Fruit fly (Drosophila melanogaster): Measurements from ENCODE around the gene Ip259.
A peak's percentile ranks its signal among the peaks of the same experiment; 100 is the strongest.

Ip259 gene

DNA sequence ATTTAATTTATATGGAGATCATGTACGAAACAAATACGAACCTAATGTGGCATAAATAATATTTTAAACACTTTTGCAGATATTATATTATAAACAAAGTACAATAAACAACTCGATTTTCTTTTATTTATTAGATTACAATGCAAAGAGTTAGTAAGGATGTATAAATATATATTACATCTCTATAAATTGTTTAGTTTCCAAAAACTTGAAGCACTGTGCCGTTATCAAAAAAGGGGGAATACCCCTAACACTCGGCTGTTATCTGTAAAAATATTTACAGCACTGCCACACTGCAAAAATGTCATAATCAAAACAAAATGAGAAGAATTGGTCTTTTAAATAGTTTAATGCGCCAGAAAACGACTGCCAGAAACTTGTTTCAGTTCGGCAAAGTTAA lies 20.4 kb downstream of the Ip259 start, which contains the start of gene CG5188 (continued):
- TF ChIP-seq al (GFP tag; IDR thresholded peaks at IDR 0.05): 0 out of 2 replicates have a peak, but pooled peaks have one; percentile 31
- TF ChIP-seq HLH3B (GFP tag; IDR thresholded peaks at IDR 0.05): no peak
- TF ChIP-seq unpg (GFP tag; optimal IDR thresholded peaks at IDR 0.05): peak; percentile 54
- peak; percentile 42 for TF ChIP-seq dmrt11E (tag; optimal IDR thresholded peaks at IDR 0.05)
- TF ChIP-seq BEAF-32 (GFP tag; optimal IDR thresholded peaks at IDR 0.05): peak; percentile 12
- TF ChIP-seq ewg (GFP tag; optimal IDR thresholded peaks at IDR 0.05): no peak
- TF ChIP-seq sqz (GFP tag; optimal IDR thresholded peaks at IDR 0.05): no peak
- no peak for TF ChIP-seq Dip3 (GFP tag; optimal IDR thresholded peaks at IDR 0.05)
- TF ChIP-seq CG18599 (GFP tag; optimal IDR thresholded peaks at IDR 0.05): no peak
- TF ChIP-seq run (tag; optimal IDR thresholded peaks at IDR 0.05): no peak
- peak; percentile 11; the same call in 2 of the 3 replicates for TF ChIP-seq zen2 (GFP tag; IDR thresholded peaks at IDR 0.05; ENCODE audit: partially characterized antibody)
- no peak for TF ChIP-seq CG32772 (GFP tag; IDR thresholded peaks at IDR 0.05)
- peak; percentile 28 for TF ChIP-seq CG1603 (tag; optimal IDR thresholded peaks at IDR 0.05)
- no peak for TF ChIP-seq CG9817 (tag; optimal IDR thresholded peaks at IDR 0.05)
- TF ChIP-seq knrl (GFP tag; IDR thresholded peaks at IDR 0.05; ENCODE audit: partially characterized antibody): peak; percentile 20; the same call in 1 of the 3 replicates
- TF ChIP-seq tx (GFP tag; optimal IDR thresholded peaks at IDR 0.05): no peak
- no peak for TF ChIP-seq Tbp (GFP tag; optimal IDR thresholded peaks at IDR 0.05)
- TF ChIP-seq lmd (GFP tag; IDR thresholded peaks at IDR 0.05): peak; percentile 14; the same call in 1 of the 2 replicates
- TF ChIP-seq ci (GFP tag; IDR thresholded peaks at IDR 0.05): peak; percentile 73; the same call in 2 of the 3 replicates
- no peak for TF ChIP-seq CG4707 (GFP tag; optimal IDR thresholded peaks at IDR 0.05)
- TF ChIP-seq CG8290 (GFP tag; optimal IDR thresholded peaks at IDR 0.05): no peak
- TF ChIP-seq CG8290 (tag; optimal IDR thresholded peaks at IDR 0.05): no peak
- TF ChIP-seq CG15514 (GFP tag; optimal IDR thresholded peaks at IDR 0.05): peak; percentile 44
- TF ChIP-seq inv (GFP tag; IDR thresholded peaks at IDR 0.05; ENCODE audit: partially characterized antibody): no peak
- no peak for TF ChIP-seq crc (GFP tag; optimal IDR thresholded peaks at IDR 0.05)
- 0 out of 3 replicates have a peak, but pooled peaks have one; percentile 34 for TF ChIP-seq CG16813 (GFP tag; IDR thresholded peaks at IDR 0.05; ENCODE audit: partially characterized antibody)
- TF ChIP-seq pita (GFP tag; optimal IDR thresholded peaks at IDR 0.05): no peak
- TF ChIP-seq CG4854 (GFP tag; optimal IDR thresholded peaks at IDR 0.05): no peak
- TF ChIP-seq CG15601 (tag; optimal IDR thresholded peaks at IDR 0.05): peak; percentile 31
- no peak for TF ChIP-seq CG2202 (tag; optimal IDR thresholded peaks at IDR 0.05)
- peak; percentile 48 for TF ChIP-seq nerfin-1 (tag; optimal IDR thresholded peaks at IDR 0.05)
- TF ChIP-seq CG9932 (GFP tag; IDR thresholded peaks at IDR 0.05): peak; percentile 62; the same call in 1 of the 2 replicates
- peak; percentile 51 for TF ChIP-seq CoRest (tag; optimal IDR thresholded peaks at IDR 0.05)
- peak; percentile 17 for TF ChIP-seq fd96Cb (tag; optimal IDR thresholded peaks at IDR 0.05)
- peak; percentile 44 for TF ChIP-seq mam (GFP tag; optimal IDR thresholded peaks at IDR 0.05)
- no peak for TF ChIP-seq CG6175 (GFP tag; IDR thresholded peaks at IDR 0.05)
- no peak for TF ChIP-seq pros (GFP tag; optimal IDR thresholded peaks at IDR 0.05)
- TF ChIP-seq CG3281 (GFP tag; optimal IDR thresholded peaks at IDR 0.05): peak; percentile 40
- no peak for TF ChIP-seq hbn (GFP tag; IDR thresholded peaks at IDR 0.05; ENCODE audit: partially characterized antibody)
- TF ChIP-seq CG9609 (GFP tag; optimal IDR thresholded peaks at IDR 0.05): no peak
- no peak for TF ChIP-seq CG10321 (GFP tag; IDR thresholded peaks at IDR 0.05)
- TF ChIP-seq Lhr (GFP tag; optimal IDR thresholded peaks at IDR 0.05): no peak
- no peak for TF ChIP-seq CG17186 (GFP tag; optimal IDR thresholded peaks at IDR 0.05)
- no peak for TF ChIP-seq CG43689 (GFP tag; IDR thresholded peaks at IDR 0.05)
- TF ChIP-seq CG3995 (GFP tag; optimal IDR thresholded peaks at IDR 0.05): peak; percentile 6
- TF ChIP-seq nau (GFP tag; optimal IDR thresholded peaks at IDR 0.05): peak; percentile 10
- no peak for TF ChIP-seq CG6813 (GFP tag; optimal IDR thresholded peaks at IDR 0.05)
- TF ChIP-seq CG7987 (GFP tag; optimal IDR thresholded peaks at IDR 0.05): no peak
- no peak for TF ChIP-seq disco-r (GFP tag; optimal IDR thresholded peaks at IDR 0.05)
- peak; percentile 82 for TF ChIP-seq row (GFP tag; IDR thresholded peaks at IDR 0.05)
